Fruit fly (Drosophila melanogaster): ENCODE data around the gene Naa40.
A peak's percentile ranks its signal among the peaks of the same experiment; 100 is the strongest.

Naa40 gene

DNA sequence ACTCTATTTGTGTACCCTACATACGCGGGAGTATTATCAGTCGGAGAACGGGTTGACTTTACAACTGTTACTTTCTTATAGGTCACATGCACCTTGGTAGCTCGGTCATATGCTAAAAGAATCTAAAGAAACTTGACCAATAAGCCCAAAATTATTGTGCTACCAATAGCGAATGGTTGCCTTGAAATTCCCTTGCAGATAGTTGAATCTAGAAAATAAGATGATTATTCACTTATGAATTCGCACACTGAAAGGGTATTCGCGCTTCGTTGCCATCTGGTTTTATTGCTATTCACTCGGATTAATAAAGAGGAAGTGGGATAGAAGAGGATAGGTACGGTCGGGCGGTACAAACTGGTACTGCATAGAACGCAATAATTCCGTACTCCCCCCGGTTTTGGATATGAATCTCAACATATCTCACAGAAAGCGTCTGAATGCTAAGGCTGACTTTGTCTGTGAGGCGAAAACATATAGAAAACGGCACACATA is 49.1 kb upstream of the Naa40 start (continued):
- TF ChIP-seq nerfin-2 (GFP tag; IDR thresholded peaks at IDR 0.05; ENCODE audit: partially characterized antibody) (no peak), CG10543 (GFP tag; optimal IDR thresholded peaks at IDR 0.05) (peak; percentile 69), ci (GFP tag; IDR thresholded peaks at IDR 0.05) (peak; percentile 59), gsb-n (tag; optimal IDR thresholded peaks at IDR 0.05) (no peak), tin (GFP tag; optimal IDR thresholded peaks at IDR 0.05) (peak; percentile 68), Camta (GFP tag; optimal IDR thresholded peaks at IDR 0.05) (peak; percentile 45), toy (GFP tag; IDR thresholded peaks at IDR 0.05) (peak; percentile 74), gt (GFP tag; IDR thresholded peaks at IDR 0.05) (no peak), CG1792 (GFP tag; optimal IDR thresholded peaks at IDR 0.05) (peak; percentile 53), CG7372 (GFP tag; IDR thresholded peaks at IDR 0.05) (peak; percentile 73), CG15011 (GFP tag; optimal IDR thresholded peaks at IDR 0.05) (peak; percentile 55), Ssrp (tag; optimal IDR thresholded peaks at IDR 0.05) (peak; percentile 73), Xrp1 (GFP tag; IDR thresholded peaks at IDR 0.05) (peak; percentile 62), ftz-f1 (GFP tag; optimal IDR thresholded peaks at IDR 0.05) (no peak), Ets65A (GFP tag) (peak; percentile 98), CG14710 (tag; optimal IDR thresholded peaks at IDR 0.05) (no peak), CG7786 (GFP tag; optimal IDR thresholded peaks at IDR 0.05) (peak; percentile 92), pros (GFP tag; optimal IDR thresholded peaks at IDR 0.05) (no peak), Sox100B (GFP tag; optimal IDR thresholded peaks at IDR 0.05) (peak; percentile 72), CG33213 (GFP tag; optimal IDR thresholded peaks at IDR 0.05) (peak; percentile 52), CG17361 (GFP tag; IDR thresholded peaks at IDR 0.05) (peak; percentile 80), CG4360 (GFP tag; IDR thresholded peaks at IDR 0.05) (no peak), CG14965 (GFP tag; optimal IDR thresholded peaks at IDR 0.05; ENCODE audit: borderline replicate concordance) (peak; percentile 47), sisA (GFP tag; IDR thresholded peaks at IDR 0.05) (peak; percentile 77; the same call in 1 of the 2 replicates), HLH54F (GFP tag; optimal IDR thresholded peaks at IDR 0.05) (peak; percentile 89), hb (GFP tag; IDR thresholded peaks at IDR 0.05; ENCODE audit: partially characterized antibody) (no peak), onecut (GFP tag; IDR thresholded peaks at IDR 0.05) (peak; percentile 10; the same call in 1 of the 2 replicates), bsh (GFP tag; optimal IDR thresholded peaks at IDR 0.05) (peak; percentile 56 to 57), Mrtf (GFP tag; IDR thresholded peaks at IDR 0.05) (peak; percentile 70; the same call in 2 of the 3 replicates), Trl (optimal IDR thresholded peaks at IDR 0.05) (no peak), Trl (GFP tag; optimal IDR thresholded peaks at IDR 0.05) (peak; percentile 40), zfh1 (GFP tag; IDR thresholded peaks at IDR 0.05) (peak; percentile 68; the same call in 2 of the 3 replicates), CG15073 (GFP tag; optimal IDR thresholded peaks at IDR 0.05) (no peak), CG12299 (tag; optimal IDR thresholded peaks at IDR 0.05) (peak; percentile 12), CG18476 (GFP tag; optimal IDR thresholded peaks at IDR 0.05) (peak; percentile 59), Awh (GFP tag; IDR thresholded peaks at IDR 0.05) (no peak), Hr3 (GFP tag; optimal IDR thresholded peaks at IDR 0.05) (peak; percentile 61), CG10462 (GFP tag; optimal IDR thresholded peaks at IDR 0.05) (peak; percentile 32), al (GFP tag; IDR thresholded peaks at IDR 0.05) (peak; percentile 76), az2 (GFP tag; optimal IDR thresholded peaks at IDR 0.05) (peak; percentile 65), HmgZ (tag; optimal IDR thresholded peaks at IDR 0.05) (peak; percentile 87), hkb (optimal IDR thresholded peaks at IDR 0.05) (no peak), hkb (GFP tag; IDR thresholded peaks at IDR 0.05) (peak; percentile 77), CG32767 (GFP tag; IDR thresholded peaks at IDR 0.05) (no peak), Myb (GFP tag; optimal IDR thresholded peaks at IDR 0.05) (peak; percentile 56), CG34376 (GFP tag; optimal IDR thresholded peaks at IDR 0.05) (peak; percentile 39), Spps (tag; optimal IDR thresholded peaks at IDR 0.05) (no peak), bowl (GFP tag; IDR thresholded peaks at IDR 0.05) (no peak), CG11085 (GFP tag; IDR thresholded peaks at IDR 0.05) (0 out of 2 replicates have a peak, but pooled peaks have one; percentile 28), CG18764 (GFP tag; optimal IDR thresholded peaks at IDR 0.05) (no peak), gem (tag; optimal IDR thresholded peaks at IDR 0.05) (peak; percentile 84), sob (GFP tag; IDR thresholded peaks at IDR 0.05) (peak; percentile 70)
